Worm (Caenorhabditis elegans) whole organism, late embryonic: Measurements from ENCODE around the gene rcq-5.

ENCODE experiments used
- C08G9.2 ChIP-seq: sonication (generic microtip); optimal IDR thresholded peaks from 2 replicates; lab custom pipeline; 2016; ENCODE audit warnings: mild to moderate bottlenecking, missing genetic modification characterization, moderate library complexity, missing compliant biosample characterization
- F13H6.1 ChIP-seq: sonication (generic microtip); optimal IDR thresholded peaks from 2 replicates; lab custom pipeline; 2016; ENCODE audit warnings: missing genetic modification characterization, missing compliant biosample characterization
- K02D7.2 ChIP-seq: sonication (generic microtip); optimal IDR thresholded peaks from 2 replicates; lab custom pipeline; 2017; ENCODE audit warnings: mild to moderate bottlenecking, missing genetic modification characterization, missing compliant biosample characterization
- ceh-18 ChIP-seq: sonication (generic microtip); optimal IDR thresholded peaks from 2 replicates; lab custom pipeline; 2016; ENCODE audit warnings: missing genetic modification characterization, missing compliant biosample characterization
- ceh-19 ChIP-seq: fragments of 200-800 bp; sonication (Bioruptor generic); optimal IDR thresholded peaks from 2 replicates; lab custom pipeline; 2018; ENCODE audit warnings: mild to moderate bottlenecking, missing genetic modification characterization, missing compliant biosample characterization
- ceh-2 ChIP-seq: sonication (generic microtip); optimal IDR thresholded peaks from 2 replicates; lab custom pipeline; 2016; ENCODE audit warnings: missing genotype, missing genetic modification characterization, missing compliant biosample characterization
- ceh-22 ChIP-seq: sonication (generic microtip); optimal IDR thresholded peaks from 2 replicates; lab custom pipeline; 2017; ENCODE audit warnings: missing biosample characterization, missing genetic modification characterization
- ceh-30 ChIP-seq: fragments of 150-350 bp; optimal IDR thresholded peaks from 2 replicates; lab custom pipeline; 2014; ENCODE audit warnings: missing biosample characterization, missing genetic modification characterization
- ceh-31 ChIP-seq: sonication (generic microtip); optimal IDR thresholded peaks from 2 replicates; lab custom pipeline; 2016; ENCODE audit warnings: missing genetic modification characterization, missing compliant biosample characterization
- ceh-34 ChIP-seq: sonication (generic microtip); optimal IDR thresholded peaks from 2 replicates; lab custom pipeline; 2016; ENCODE audit warnings: mild to moderate bottlenecking, missing genetic modification characterization, missing compliant biosample characterization
- ceh-45 ChIP-seq: fragments of 200-800 bp; sonication (Bioruptor generic); IDR thresholded peaks from 2 replicates; pipeline ENCODE4 v1.3.6; 2022; ENCODE audit warnings: missing genetic modification reagents, missing genetic modification characterization, missing compliant biosample characterization
- ceh-48 ChIP-seq: sonication (generic microtip); optimal IDR thresholded peaks from 2 replicates; lab custom pipeline; 2016; ENCODE audit warnings: missing genetic modification characterization, inconsistent platforms, missing compliant biosample characterization
- ceh-6 ChIP-seq: fragments of 200-800 bp; sonication (Bioruptor generic); optimal IDR thresholded peaks from 2 replicates; lab custom pipeline; 2018; ENCODE audit warnings: mild to moderate bottlenecking, missing genetic modification characterization, missing compliant biosample characterization
- che-1 ChIP-seq: sonication (generic microtip); optimal IDR thresholded peaks from 2 replicates; lab custom pipeline; 2016; ENCODE audit warnings: mild to moderate bottlenecking, missing genetic modification characterization, missing compliant biosample characterization
- elt-2 ChIP-seq: sonication (generic microtip); optimal IDR thresholded peaks from 2 replicates; lab custom pipeline; 2016; ENCODE audit warnings: missing genetic modification reagents, missing genetic modification characterization, missing compliant biosample characterization
- elt-4 ChIP-seq: sonication (generic microtip); optimal IDR thresholded peaks from 2 replicates; lab custom pipeline; 2016; ENCODE audit warnings: missing genetic modification characterization, missing compliant biosample characterization
- fax-1 ChIP-seq: sonication (generic microtip); optimal IDR thresholded peaks from 2 replicates; lab custom pipeline; 2016; ENCODE audit warnings: missing genotype, missing genetic modification characterization, missing compliant biosample characterization
- fkh-10 ChIP-seq: fragments of 150-350 bp; optimal IDR thresholded peaks from 2 replicates; lab custom pipeline; 2014; ENCODE audit warnings: missing biosample characterization, missing genetic modification reagents, missing genetic modification characterization
- fkh-6 ChIP-seq: sonication (generic microtip); optimal IDR thresholded peaks from 2 replicates; lab custom pipeline; 2016; ENCODE audit warnings: missing genetic modification characterization, missing compliant biosample characterization
- gmeb-2 ChIP-seq: sonication (generic microtip); optimal IDR thresholded peaks from 2 replicates; lab custom pipeline; 2016; ENCODE audit warnings: missing genetic modification characterization, inconsistent platforms, missing compliant biosample characterization
- hlh-13 ChIP-seq: fragments of 200-800 bp; sonication (Bioruptor generic); optimal IDR thresholded peaks from 2 replicates; lab custom pipeline; 2018; ENCODE audit warnings: mild to moderate bottlenecking, missing genetic modification characterization, missing compliant biosample characterization
- hlh-15 ChIP-seq: sonication (generic microtip); optimal IDR thresholded peaks from 2 replicates; lab custom pipeline; 2016; ENCODE audit warnings: missing genetic modification characterization, missing compliant biosample characterization
- hlh-30 ChIP-seq: sonication (generic microtip); optimal IDR thresholded peaks from 2 replicates; lab custom pipeline; 2017; ENCODE audit warnings: antibody characterized with exemption, missing genetic modification characterization, missing compliant biosample characterization; ENCODE audit not compliant: insufficient read depth
- hlh-6 ChIP-seq: sonication (generic microtip); optimal IDR thresholded peaks from 2 replicates; lab custom pipeline; 2016; ENCODE audit warnings: missing genotype, missing genetic modification characterization, missing compliant biosample characterization
- madf-2 ChIP-seq: sonication (generic microtip); optimal IDR thresholded peaks from 2 replicates; lab custom pipeline; 2017; ENCODE audit warnings: missing genetic modification characterization, missing compliant biosample characterization
- nfya-1 ChIP-seq: sonication (generic microtip); optimal IDR thresholded peaks from 2 replicates; lab custom pipeline; 2017; ENCODE audit warnings: missing genetic modification characterization, mild to moderate bottlenecking, missing compliant biosample characterization, antibody characterized with exemption, moderate library complexity
- odd-2 ChIP-seq: sonication (generic microtip); optimal IDR thresholded peaks from 2 replicates; lab custom pipeline; 2017; ENCODE audit warnings: antibody characterized with exemption, mild to moderate bottlenecking, missing genetic modification characterization, missing compliant biosample characterization
- pag-3 ChIP-seq: sonication (generic microtip); optimal IDR thresholded peaks from 2 replicates; lab custom pipeline; 2016; ENCODE audit warnings: missing compliant biosample characterization, missing genetic modification characterization, borderline replicate concordance
- pat-9 ChIP-seq: fragments of 200-800 bp; sonication (Bioruptor generic); optimal IDR thresholded peaks from 2 replicates; lab custom pipeline; 2018; ENCODE audit warnings: mild to moderate bottlenecking, missing genetic modification characterization, moderate library complexity, missing compliant biosample characterization
- pax-1 ChIP-seq: fragments of 150-350 bp; optimal IDR thresholded peaks from 2 replicates; lab custom pipeline; 2014; ENCODE audit warnings: missing biosample characterization, missing genetic modification characterization
- pha-2 ChIP-seq: sonication (generic microtip); optimal IDR thresholded peaks from 2 replicates; lab custom pipeline; 2017; ENCODE audit warnings: mild to moderate bottlenecking, missing genetic modification characterization, missing compliant biosample characterization
- ref-2 ChIP-seq: sonication (generic microtip); optimal IDR thresholded peaks from 2 replicates; lab custom pipeline; 2016; ENCODE audit warnings: missing genetic modification characterization, missing compliant biosample characterization
- rnt-1 ChIP-seq: sonication (generic microtip); optimal IDR thresholded peaks from 2 replicates; lab custom pipeline; 2016; ENCODE audit warnings: missing genetic modification characterization, missing compliant biosample characterization
- sox-2 ChIP-seq: fragments of 200-800 bp; sonication (Bioruptor generic); IDR thresholded peaks from 2 replicates; pipeline ENCODE4 v1.3.6; 2022; ENCODE audit warnings: missing genetic modification reagents, missing genetic modification characterization, missing compliant biosample characterization
- syd-9 ChIP-seq: sonication (generic microtip); optimal IDR thresholded peaks from 2 replicates; lab custom pipeline; 2016; ENCODE audit warnings: mild to moderate bottlenecking, missing genetic modification characterization, moderate library complexity, missing compliant biosample characterization
- tbx-2 ChIP-seq: sonication (generic microtip); optimal IDR thresholded peaks from 2 replicates; lab custom pipeline; 2016; ENCODE audit warnings: missing genetic modification characterization, missing compliant biosample characterization
- tbx-7 ChIP-seq: sonication (generic microtip); optimal IDR thresholded peaks from 2 replicates; lab custom pipeline; 2016; ENCODE audit warnings: missing genotype, missing genetic modification characterization, missing compliant biosample characterization
- unc-42 ChIP-seq: sonication (generic microtip); optimal IDR thresholded peaks from 2 replicates; lab custom pipeline; 2016; ENCODE audit warnings: missing genotype, missing genetic modification characterization, missing compliant biosample characterization
- unc-55 ChIP-seq: sonication (generic microtip); optimal IDR thresholded peaks from 2 replicates; lab custom pipeline; 2017; ENCODE audit warnings: missing biosample characterization, missing genetic modification reagents, missing genetic modification characterization
- unc-86 ChIP-seq: sonication (generic microtip); optimal IDR thresholded peaks from 2 replicates; lab custom pipeline; 2016; ENCODE audit warnings: missing genetic modification characterization, missing compliant biosample characterization

Gene rcq-5

ce11 chrIII:4013061-4013460 lies 44.7 kb downstream of the rcq-5 start:
- no peak for TF ChIP-seq ceh-30
- no peak for TF ChIP-seq ceh-19 (GFP tag; lab: Kevin White, UChicago)
- TF ChIP-seq pax-1 (tag; lab: Kevin White, UChicago) = no peak
- no peak for TF ChIP-seq ceh-31
- TF ChIP-seq sox-2 (GFP tag; lab: Robert Waterston, UW) = no peak
- no peak for TF ChIP-seq elt-4
- no peak for TF ChIP-seq gmeb-2 (tag; lab: Kevin White, UChicago)
- TF ChIP-seq pat-9 (tag; lab: Kevin White, UChicago) = no peak
- no peak for TF ChIP-seq odd-2 (tag; lab: Kevin White, UChicago)
- no peak for TF ChIP-seq fkh-10 (GFP tag; lab: Kevin White, UChicago)
- TF ChIP-seq hlh-15 (tag; lab: Kevin White, UChicago) = no peak
- TF ChIP-seq unc-86 (tag; lab: Kevin White, UChicago) = no peak
- TF ChIP-seq hlh-6 (tag; lab: Kevin White, UChicago) = no peak
- no peak for TF ChIP-seq pag-3 (tag; lab: Kevin White, UChicago)
- TF ChIP-seq fax-1 (tag; lab: Kevin White, UChicago) = no peak
- no peak for TF ChIP-seq fkh-6 (tag; lab: Kevin White, UChicago)
- no peak for TF ChIP-seq ceh-45 (GFP tag; lab: Robert Waterston, UW)
- TF ChIP-seq, all 69 proteins: peak for 0

ce11 chrIII:4012036-4012435 lies 45.7 kb downstream of the rcq-5 start, which contains the start of gene C36E8.4:
TSS of gene C36E8.4 (plus strand) at chrIII:4012336.
- TF ChIP-seq K02D7.2 (tag; lab: Kevin White, UChicago) (no peak), fkh-6 (tag; lab: Kevin White, UChicago) (no peak), fax-1 (tag; lab: Kevin White, UChicago) (no peak), pha-2 (no peak), ceh-19 (GFP tag; lab: Kevin White, UChicago) (no peak), rnt-1 (tag; lab: Kevin White, UChicago) (no peak), C08G9.2 (no peak), ceh-22 (tag; lab: Kevin White, UChicago) (no peak), ceh-31 (no peak), hlh-13 (no peak), elt-4 (no peak), madf-2 (tag; lab: Kevin White, UChicago) (no peak), ceh-30 (no peak), tbx-7 (tag; lab: Kevin White, UChicago) (no peak), ceh-2 (tag; lab: Kevin White, UChicago) (no peak), unc-86 (tag; lab: Kevin White, UChicago) (no peak), unc-42 (no peak), ceh-18 (tag; lab: Kevin White, UChicago) (no peak), unc-55 (GFP tag; lab: Kevin White, UChicago) (no peak)

DNA sequence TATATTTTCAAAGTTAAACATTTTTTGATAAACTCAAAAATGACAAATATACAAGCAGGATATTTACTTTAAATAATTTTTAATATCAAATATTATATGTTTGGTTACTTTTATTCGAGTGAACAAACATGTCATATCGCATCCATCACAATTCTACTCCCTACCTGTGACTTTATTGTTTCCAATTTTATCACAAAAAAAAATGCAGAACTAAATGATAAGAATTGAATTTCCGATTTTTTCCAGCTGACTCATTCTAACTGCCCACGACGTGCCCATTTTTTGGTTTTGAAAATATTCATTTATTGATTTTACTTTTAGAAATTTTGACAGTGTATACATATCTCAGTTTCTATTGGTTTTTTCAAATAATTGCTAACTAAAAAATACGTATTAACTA lies 46.8 kb downstream of the rcq-5 start:
- TF ChIP-seq ceh-30 (no peak), unc-55 (GFP tag; lab: Kevin White, UChicago) (no peak), madf-2 (tag; lab: Kevin White, UChicago) (no peak), F13H6.1 (tag; lab: Kevin White, UChicago) (no peak), pat-9 (tag; lab: Kevin White, UChicago) (no peak), ceh-48 (no peak)

- TF ChIP-seq ceh-6 (GFP tag; lab: Kevin White, UChicago) (peak; percentile 18), tbx-2 (tag; lab: Kevin White, UChicago) (peak; percentile 69), fax-1 (tag; lab: Kevin White, UChicago) (no peak), hlh-30 (tag; lab: Kevin White, UChicago) (no peak), ceh-34 (tag; lab: Kevin White, UChicago) (peak; percentile 55), K02D7.2 (tag; lab: Kevin White, UChicago) (no peak), ceh-31 (peak; percentile 25), hlh-6 (tag; lab: Kevin White, UChicago) (peak; percentile 68), ceh-22 (tag; lab: Kevin White, UChicago) (no peak), syd-9 (tag; lab: Kevin White, UChicago) (peak; percentile 4), che-1 (no peak), elt-2 (tag; lab: Kevin White, UChicago) (no peak), C08G9.2 (peak; percentile 6), unc-42 (peak; percentile 11), ref-2 (peak; percentile 67), nfya-1 (tag; lab: Kevin White, UChicago) (peak; percentile 50)
Observed at ce11 chrIII:4010168-4010567, 47.6 kb downstream of the rcq-5 start.
